Fruit fly (Drosophila melanogaster): ENCODE data around the gene CG9757.

DNA sequence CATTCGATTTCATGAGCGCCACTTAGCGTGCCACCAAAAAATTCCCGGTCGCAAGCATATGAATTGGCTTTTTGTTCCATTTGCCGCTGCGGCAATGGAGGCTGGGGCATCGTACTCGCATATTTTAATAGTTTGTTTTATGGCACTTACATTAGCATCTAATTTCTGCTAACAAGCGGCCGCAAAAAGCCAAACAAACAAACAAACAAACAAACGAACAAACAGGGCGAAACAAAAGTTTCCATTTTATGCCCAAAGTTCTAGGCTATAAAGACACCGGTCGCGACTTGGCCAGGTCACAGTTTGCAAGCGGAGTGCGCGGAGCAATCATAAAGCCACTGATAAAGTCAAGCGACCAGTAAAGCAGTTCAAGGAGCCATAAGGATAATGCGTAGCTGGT lies 3.4 kb upstream of the CG9757 start, which contains the start of gene CG9269:
- TF ChIP-seq pan (optimal IDR thresholded peaks at IDR 0.05) (no peak), EcR (GFP tag; optimal IDR thresholded peaks at IDR 0.05) (no peak), CG8478 (optimal IDR thresholded peaks at IDR 0.05) (no peak), psq (optimal IDR thresholded peaks at IDR 0.05) (no peak)

All from whole organism.